Worm (Caenorhabditis elegans) whole organism, early embryonic: ENCODE results near the gene fat-4.

Experiments
- B0310.2 ChIP-seq: sonication (generic microtip); optimal IDR thresholded peaks from 2 replicates; lab custom pipeline; 2016; ENCODE audit warnings: mild to moderate bottlenecking, missing genetic modification characterization, missing compliant biosample characterization
- F13C5.2 ChIP-seq: sonication (generic microtip); optimal IDR thresholded peaks from 2 replicates; lab custom pipeline; 2017; ENCODE audit warnings: mild to moderate bottlenecking, missing genetic modification characterization, inconsistent platforms, missing compliant biosample characterization
- ama-1 ChIP-seq: fragments of 150-350 bp; optimal IDR thresholded peaks from 2 replicates; lab custom pipeline; 2014
- ceh-13 ChIP-seq: fragments of 200-800 bp; sonication (Bioruptor generic); optimal IDR thresholded peaks from 2 replicates; lab custom pipeline; 2018; ENCODE audit warnings: mild to moderate bottlenecking, missing genetic modification characterization, missing compliant biosample characterization
- ceh-36 ChIP-seq: sonication (generic microtip); optimal IDR thresholded peaks from 2 replicates; lab custom pipeline; 2016; ENCODE audit warnings: missing genetic modification characterization, inconsistent platforms, missing compliant biosample characterization
- flt-1 ChIP-seq: fragments of 200-800 bp; sonication (Bioruptor generic); IDR thresholded peaks from 2 replicates; pipeline ENCODE4 v1.3.6; 2022; ENCODE audit warnings: missing genetic modification characterization, missing compliant biosample characterization
- hmbx-1 ChIP-seq: sonication (generic microtip); optimal IDR thresholded peaks from 2 replicates; lab custom pipeline; 2016; ENCODE audit warnings: mild to moderate bottlenecking, missing genetic modification characterization, missing compliant biosample characterization
- sea-1 ChIP-seq: fragments of 200-800 bp; sonication (Bioruptor generic); conservative IDR thresholded peaks from 2 replicates; pipeline ENCODE4 v1.3.6; 2022; ENCODE audit warnings: missing genetic modification characterization, missing compliant biosample characterization
- tbx-11 ChIP-seq: fragments of 200-800 bp; sonication (Bioruptor generic); IDR thresholded peaks from 2 replicates; pipeline ENCODE4 v1.3.6; 2022; ENCODE audit warnings: missing genetic modification characterization, missing compliant biosample characterization
- tra-4 ChIP-seq: sonication (generic microtip); optimal IDR thresholded peaks from 2 replicates; lab custom pipeline; 2017; ENCODE audit warnings: missing genetic modification characterization, missing compliant biosample characterization

- TF ChIP-seq hmbx-1 (tag; lab: Kevin White, UChicago) (no peak), B0310.2 (tag; lab: Kevin White, UChicago) (no peak), ceh-13 (GFP tag; lab: Kevin White, UChicago) (no peak), ama-1 (lab: Kevin White, UChicago) (no peak), tra-4 (tag; lab: Kevin White, UChicago) (no peak), F13C5.2 (tag; lab: Kevin White, UChicago) (no peak), ceh-36 (no peak), flt-1 (no peak), sea-1 (no peak), tbx-11 (no peak)
Observed at ce11 chrIV:9796494-9796893, 2.7 kb upstream of the fat-4 start, which contains the start of gene pis-1.
